Worm (Caenorhabditis elegans) whole organism, early embryonic: ENCODE results near the gene F52H3.6.

ENCODE experiments used
- B0310.2 ChIP-seq: sonication (generic microtip); optimal IDR thresholded peaks from 2 replicates; lab custom pipeline; 2016; ENCODE audit warnings: mild to moderate bottlenecking, missing genetic modification characterization, missing compliant biosample characterization
- F13C5.2 ChIP-seq: sonication (generic microtip); optimal IDR thresholded peaks from 2 replicates; lab custom pipeline; 2017; ENCODE audit warnings: mild to moderate bottlenecking, missing genetic modification characterization, inconsistent platforms, missing compliant biosample characterization
- aly-1 ChIP-seq: sonication (generic microtip); optimal IDR thresholded peaks from 2 replicates; lab custom pipeline; 2016; ENCODE audit warnings: missing genetic modification characterization, missing compliant biosample characterization
- ama-1 ChIP-seq: fragments of 150-350 bp; optimal IDR thresholded peaks from 2 replicates; lab custom pipeline; 2014
- ceh-13 ChIP-seq: fragments of 200-800 bp; sonication (Bioruptor generic); optimal IDR thresholded peaks from 2 replicates; lab custom pipeline; 2018; ENCODE audit warnings: mild to moderate bottlenecking, missing genetic modification characterization, missing compliant biosample characterization
- ceh-36 ChIP-seq: sonication (generic microtip); optimal IDR thresholded peaks from 2 replicates; lab custom pipeline; 2016; ENCODE audit warnings: missing genetic modification characterization, inconsistent platforms, missing compliant biosample characterization
- ets-7 ChIP-seq: sonication (generic microtip); optimal IDR thresholded peaks from 2 replicates; lab custom pipeline; 2016; ENCODE audit warnings: missing genotype, missing genetic modification characterization, missing compliant biosample characterization
- flt-1 ChIP-seq: fragments of 200-800 bp; sonication (Bioruptor generic); IDR thresholded peaks from 2 replicates; pipeline ENCODE4 v1.3.6; 2022; ENCODE audit warnings: missing genetic modification characterization, missing compliant biosample characterization
- hmbx-1 ChIP-seq: sonication (generic microtip); optimal IDR thresholded peaks from 2 replicates; lab custom pipeline; 2016; ENCODE audit warnings: mild to moderate bottlenecking, missing genetic modification characterization, missing compliant biosample characterization
- hmg-4 ChIP-seq: fragments of 200-800 bp; sonication (Bioruptor generic); optimal IDR thresholded peaks from 2 replicates; lab custom pipeline; 2018; ENCODE audit warnings: mild to moderate bottlenecking, missing genetic modification characterization, missing compliant biosample characterization
- hnd-1 ChIP-seq: sonication (generic microtip); optimal IDR thresholded peaks from 2 replicates; lab custom pipeline; 2016; ENCODE audit warnings: missing genetic modification characterization, missing compliant biosample characterization
- pes-1 ChIP-seq: fragments of 200-800 bp; sonication (Bioruptor generic); IDR thresholded peaks from 2 replicates; pipeline ENCODE4 v1.3.6; 2022; ENCODE audit warnings: missing genetic modification reagents, missing genetic modification characterization, missing compliant biosample characterization
- scrt-1 ChIP-seq: fragments of 200-800 bp; sonication (Bioruptor generic); IDR thresholded peaks from 2 replicates; pipeline ENCODE4 v1.3.6; 2022; ENCODE audit warnings: missing genetic modification characterization, missing compliant biosample characterization
- sea-1 ChIP-seq: fragments of 200-800 bp; sonication (Bioruptor generic); conservative IDR thresholded peaks from 2 replicates; pipeline ENCODE4 v1.3.6; 2022; ENCODE audit warnings: missing genetic modification characterization, missing compliant biosample characterization
- tbx-11 ChIP-seq: fragments of 200-800 bp; sonication (Bioruptor generic); IDR thresholded peaks from 2 replicates; pipeline ENCODE4 v1.3.6; 2022; ENCODE audit warnings: missing genetic modification characterization, missing compliant biosample characterization
- tbx-37 ChIP-seq: fragments of 200-800 bp; sonication (Bioruptor generic); conservative IDR thresholded peaks from 2 replicates; pipeline ENCODE4 v1.3.6; 2022; ENCODE audit warnings: missing genetic modification reagents, missing genetic modification characterization, missing compliant biosample characterization
- tra-4 ChIP-seq: sonication (generic microtip); optimal IDR thresholded peaks from 2 replicates; lab custom pipeline; 2017; ENCODE audit warnings: missing genetic modification characterization, missing compliant biosample characterization

The F52H3.6 gene

DNA sequence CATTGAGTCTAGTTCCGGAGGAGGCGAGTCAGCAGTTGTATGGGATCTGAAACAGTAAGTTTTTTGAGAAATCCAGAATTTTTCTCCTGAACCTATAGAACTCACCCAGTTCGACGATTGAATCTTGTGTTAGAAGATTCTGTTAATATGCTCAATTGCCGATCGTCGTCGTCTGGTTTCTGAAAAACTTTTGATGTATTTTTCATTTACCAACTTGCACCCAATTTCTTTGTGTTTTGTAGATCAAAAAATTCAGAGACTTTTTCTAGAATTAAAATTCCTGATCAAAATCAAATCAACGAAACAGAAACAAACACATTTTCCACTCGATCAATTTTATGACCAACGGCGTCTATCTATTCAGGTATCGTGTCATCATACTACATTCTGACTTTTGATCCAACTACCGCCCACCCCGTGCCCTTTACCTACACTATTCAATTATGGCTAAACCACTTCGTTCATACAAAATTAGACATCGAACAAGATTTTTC lies 28.4 kb upstream of the F52H3.6 start, which contains the start of gene C18D1.2:
Gene C18D1.2 (plus strand): TSS at position 444 of the 494 bp plus-strand sequence.
- TF ChIP-seq tbx-11 (GFP tag; lab: Robert Waterston, UW) = no peak
- TF ChIP-seq scrt-1 = no peak
- no peak for TF ChIP-seq tbx-37
- no peak for TF ChIP-seq sea-1
- TF ChIP-seq pes-1 (GFP tag; lab: Robert Waterston, UW) = no peak
- no peak for TF ChIP-seq flt-1 (GFP tag; lab: Robert Waterston, UW)
- no peak for TF ChIP-seq B0310.2

DNA sequence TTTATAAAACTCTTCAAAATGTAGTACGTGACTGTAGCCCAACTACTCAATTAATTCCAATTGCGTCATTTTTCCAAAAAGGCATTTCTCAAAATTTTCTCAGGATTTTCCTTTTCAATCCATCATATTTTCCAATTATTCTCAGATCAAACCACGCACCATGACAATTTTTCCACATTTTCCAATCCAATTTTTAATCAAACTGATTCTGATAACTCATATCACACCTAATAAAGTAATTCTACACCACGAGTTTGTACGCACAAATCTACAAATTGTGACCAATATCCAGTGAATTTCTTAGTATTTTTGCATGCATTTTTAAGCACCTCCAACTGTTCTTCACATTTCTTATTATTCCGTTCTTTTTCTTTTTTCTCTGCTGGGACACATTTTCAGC lies 23.3 kb upstream of the F52H3.6 start:
- no peak for TF ChIP-seq hnd-1 (tag; lab: Kevin White, UChicago)
- TF ChIP-seq sea-1 = no peak
- no peak for TF ChIP-seq flt-1 (GFP tag; lab: Robert Waterston, UW)
- TF ChIP-seq ceh-36 = no peak
- TF ChIP-seq hmbx-1 (tag; lab: Kevin White, UChicago) = no peak
- TF ChIP-seq aly-1 (tag; lab: Kevin White, UChicago) = no peak
- no peak for TF ChIP-seq ceh-13

DNA sequence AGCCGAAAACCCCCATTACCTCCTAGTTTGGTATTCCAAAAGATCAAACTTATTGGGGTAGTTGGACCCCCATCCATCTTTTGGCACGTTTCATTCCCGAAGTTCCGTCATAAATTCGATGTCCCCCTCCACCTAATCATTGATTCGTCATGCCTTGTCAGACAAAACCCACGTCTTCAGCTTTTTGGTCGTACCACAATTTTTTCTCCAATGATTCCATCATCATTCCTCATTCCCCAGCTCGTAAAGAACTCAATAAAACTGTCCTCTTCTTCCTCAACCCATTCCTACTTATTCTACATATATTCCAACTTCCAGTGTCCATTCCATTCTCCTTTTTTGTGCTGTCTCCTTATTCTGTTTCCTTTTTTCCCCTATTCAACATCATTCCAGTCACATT lies 20.3 kb upstream of the F52H3.6 start, which contains the start of gene flp-4:
Gene flp-4 (plus strand): TSS at position 301 of the 400 bp plus-strand sequence.
- TF ChIP-seq ets-7 (tag; lab: Kevin White, UChicago) (no peak), ceh-36 (no peak), sea-1 (no peak), B0310.2 (no peak), flt-1 (GFP tag; lab: Robert Waterston, UW) (no peak), ama-1 (lab: Kevin White, UChicago) (no peak), tbx-11 (GFP tag; lab: Robert Waterston, UW) (no peak), tbx-37 (no peak), aly-1 (tag; lab: Kevin White, UChicago) (no peak), hmbx-1 (tag; lab: Kevin White, UChicago) (no peak), hnd-1 (tag; lab: Kevin White, UChicago) (no peak), pes-1 (GFP tag; lab: Robert Waterston, UW) (no peak)

DNA sequence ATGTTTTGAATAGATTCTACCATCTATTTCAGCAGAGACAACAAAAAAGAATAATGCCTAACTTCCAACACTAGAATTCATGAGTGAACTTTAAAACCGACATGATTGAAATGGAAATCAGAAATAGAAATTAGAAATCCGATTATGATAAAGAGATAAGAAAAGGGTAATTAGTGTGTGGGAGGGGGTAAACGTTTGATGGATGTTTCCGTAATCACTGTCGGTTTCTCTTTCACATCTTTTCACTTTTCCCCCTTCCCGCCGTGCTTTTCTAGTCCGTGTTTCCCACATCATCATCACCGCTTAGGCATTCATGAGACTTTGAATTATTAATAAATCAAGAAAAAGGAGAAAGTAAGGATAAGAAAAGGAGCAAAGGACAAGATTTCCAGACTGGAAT lies 17.4 kb upstream of the F52H3.6 start:
- TF ChIP-seq ets-7 (tag; lab: Kevin White, UChicago) (no peak), tbx-37 (no peak), pes-1 (GFP tag; lab: Robert Waterston, UW) (no peak), hnd-1 (tag; lab: Kevin White, UChicago) (no peak), F13C5.2 (tag; lab: Kevin White, UChicago) (no peak), B0310.2 (no peak), flt-1 (GFP tag; lab: Robert Waterston, UW) (no peak), tra-4 (tag; lab: Kevin White, UChicago) (no peak)

DNA sequence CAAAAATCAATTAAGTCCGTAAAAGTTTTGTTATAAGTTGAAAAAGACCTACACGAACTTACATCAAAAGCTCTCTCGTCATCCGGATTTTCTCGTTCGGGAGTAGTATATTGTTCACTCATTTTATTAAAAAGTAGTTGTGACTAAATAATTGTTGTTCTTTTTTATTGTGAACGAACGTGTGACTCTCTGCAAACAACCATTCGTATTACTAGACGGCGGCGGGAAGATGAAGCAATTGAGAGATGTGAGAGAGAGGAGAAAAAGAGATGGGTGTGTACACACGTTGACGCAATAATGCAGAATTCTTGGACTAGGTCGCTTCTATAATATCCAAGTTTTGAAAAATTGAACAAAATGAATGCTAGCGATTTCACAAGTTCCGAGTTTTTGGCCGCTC lies 16.7 kb upstream of the F52H3.6 start, which contains the start of the genes F52H3.11 and bath-38:
Gene F52H3.11 (minus strand): TSS at position 203 of the 400 bp plus-strand sequence.
Gene bath-38 (minus strand): TSS at position 310 of the 400 bp plus-strand sequence.
- TF ChIP-seq ceh-36 (no peak), F13C5.2 (tag; lab: Kevin White, UChicago) (peak; percentile 30), hmg-4 (GFP tag; lab: Kevin White, UChicago) (no peak), tbx-11 (GFP tag; lab: Robert Waterston, UW) (no peak), aly-1 (tag; lab: Kevin White, UChicago) (no peak)

DNA sequence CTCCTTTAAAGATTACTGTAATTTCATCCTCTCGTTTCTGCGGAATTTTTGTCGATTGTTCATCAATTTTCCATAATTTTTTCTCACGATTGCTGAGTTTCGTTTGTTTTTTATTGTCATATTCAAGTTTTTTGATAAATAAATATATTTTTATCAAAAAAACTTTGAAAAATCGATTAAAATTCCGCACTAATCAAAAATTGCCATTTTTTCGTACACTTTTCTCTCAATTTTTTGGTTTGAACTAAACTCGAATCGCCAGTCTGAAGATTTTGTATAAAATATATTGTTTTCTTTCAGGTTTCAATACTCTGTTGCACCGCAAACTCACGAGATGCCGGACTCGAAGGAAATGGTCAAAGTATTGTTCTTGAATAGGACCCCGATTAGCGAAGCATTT lies 12.6 kb upstream of the F52H3.6 start, which contains the start of gene ogr-2:
Gene ogr-2 (plus strand): TSS at position 301 of the 400 bp plus-strand sequence.
- TF ChIP-seq scrt-1 (no peak), hmg-4 (GFP tag; lab: Kevin White, UChicago) (no peak), ceh-13 (no peak), pes-1 (GFP tag; lab: Robert Waterston, UW) (no peak), F13C5.2 (tag; lab: Kevin White, UChicago) (no peak), hnd-1 (tag; lab: Kevin White, UChicago) (no peak), ceh-36 (no peak), flt-1 (GFP tag; lab: Robert Waterston, UW) (no peak), ama-1 (lab: Kevin White, UChicago) (no peak), tbx-37 (no peak), ets-7 (tag; lab: Kevin White, UChicago) (no peak), hmbx-1 (tag; lab: Kevin White, UChicago) (no peak), tbx-11 (GFP tag; lab: Robert Waterston, UW) (no peak), B0310.2 (no peak), sea-1 (no peak)

DNA sequence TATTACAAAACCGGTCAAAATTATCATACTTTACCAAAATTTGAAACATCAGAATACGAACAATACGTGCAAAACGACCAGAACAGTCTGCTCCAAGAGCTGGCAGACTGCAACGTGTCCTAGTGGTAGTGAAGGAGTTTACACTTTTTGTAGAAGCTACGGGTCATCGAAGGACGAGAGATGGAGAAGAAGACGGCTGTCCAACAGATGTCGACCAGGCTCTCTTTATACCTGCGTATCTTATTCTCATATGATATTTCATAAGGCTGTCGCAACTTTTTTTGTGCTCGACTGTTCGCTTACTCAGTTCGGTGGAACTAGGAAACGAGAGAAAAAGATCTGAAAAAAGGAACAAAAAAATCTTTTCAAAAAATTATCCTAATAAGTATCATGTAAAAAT lies 11.6 kb upstream of the F52H3.6 start, which contains the start of gene let-268:
Gene let-268 (minus strand): TSS at position 182 of the 400 bp plus-strand sequence.
- TF ChIP-seq ama-1 (lab: Kevin White, UChicago) (no peak), pes-1 (GFP tag; lab: Robert Waterston, UW) (no peak), F13C5.2 (tag; lab: Kevin White, UChicago) (no peak), flt-1 (GFP tag; lab: Robert Waterston, UW) (no peak), aly-1 (tag; lab: Kevin White, UChicago) (no peak), tra-4 (tag; lab: Kevin White, UChicago) (no peak), ceh-36 (no peak), hnd-1 (tag; lab: Kevin White, UChicago) (no peak), ceh-13 (no peak), tbx-11 (GFP tag; lab: Robert Waterston, UW) (no peak), hmg-4 (GFP tag; lab: Kevin White, UChicago) (no peak), scrt-1 (no peak), ets-7 (tag; lab: Kevin White, UChicago) (no peak), sea-1 (no peak), hmbx-1 (tag; lab: Kevin White, UChicago) (no peak), tbx-37 (no peak), B0310.2 (no peak)

DNA sequence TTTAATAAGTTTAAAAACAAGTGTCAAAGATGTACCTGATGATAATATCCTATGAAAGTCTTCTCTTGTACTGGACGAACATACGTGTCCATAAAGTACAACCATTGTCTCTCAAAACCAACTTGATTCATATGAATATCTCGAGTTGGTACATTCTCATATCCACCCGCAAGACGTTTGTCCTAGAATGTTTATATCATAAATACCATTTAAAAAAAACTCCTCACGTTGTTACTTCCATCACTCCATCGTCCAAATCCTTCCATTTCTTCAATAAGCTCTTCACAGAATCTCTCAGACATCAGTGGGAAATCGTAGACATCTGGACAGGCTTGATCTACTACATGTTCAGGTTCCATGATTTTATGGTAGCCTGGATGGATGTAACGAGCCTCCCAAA lies 7.2 kb upstream of the F52H3.6 start:
- no peak for TF ChIP-seq scrt-1
- TF ChIP-seq sea-1 = no peak
- TF ChIP-seq flt-1 (GFP tag; lab: Robert Waterston, UW) = no peak
- no peak for TF ChIP-seq ama-1 (lab: Kevin White, UChicago)
- TF ChIP-seq ets-7 (tag; lab: Kevin White, UChicago) = no peak
- no peak for TF ChIP-seq B0310.2
- no peak for TF ChIP-seq aly-1 (tag; lab: Kevin White, UChicago)
- no peak for TF ChIP-seq tbx-11 (GFP tag; lab: Robert Waterston, UW)
- TF ChIP-seq ceh-36 = no peak
- no peak for TF ChIP-seq pes-1 (GFP tag; lab: Robert Waterston, UW)
- TF ChIP-seq hmbx-1 (tag; lab: Kevin White, UChicago) = no peak
- TF ChIP-seq tra-4 (tag; lab: Kevin White, UChicago) = no peak
- no peak for TF ChIP-seq F13C5.2 (tag; lab: Kevin White, UChicago)
- TF ChIP-seq hnd-1 (tag; lab: Kevin White, UChicago) = no peak
- no peak for TF ChIP-seq ceh-13
